Fruit fly (Drosophila melanogaster): ENCODE data around the gene CG43082.

CG43082 gene

DNA sequence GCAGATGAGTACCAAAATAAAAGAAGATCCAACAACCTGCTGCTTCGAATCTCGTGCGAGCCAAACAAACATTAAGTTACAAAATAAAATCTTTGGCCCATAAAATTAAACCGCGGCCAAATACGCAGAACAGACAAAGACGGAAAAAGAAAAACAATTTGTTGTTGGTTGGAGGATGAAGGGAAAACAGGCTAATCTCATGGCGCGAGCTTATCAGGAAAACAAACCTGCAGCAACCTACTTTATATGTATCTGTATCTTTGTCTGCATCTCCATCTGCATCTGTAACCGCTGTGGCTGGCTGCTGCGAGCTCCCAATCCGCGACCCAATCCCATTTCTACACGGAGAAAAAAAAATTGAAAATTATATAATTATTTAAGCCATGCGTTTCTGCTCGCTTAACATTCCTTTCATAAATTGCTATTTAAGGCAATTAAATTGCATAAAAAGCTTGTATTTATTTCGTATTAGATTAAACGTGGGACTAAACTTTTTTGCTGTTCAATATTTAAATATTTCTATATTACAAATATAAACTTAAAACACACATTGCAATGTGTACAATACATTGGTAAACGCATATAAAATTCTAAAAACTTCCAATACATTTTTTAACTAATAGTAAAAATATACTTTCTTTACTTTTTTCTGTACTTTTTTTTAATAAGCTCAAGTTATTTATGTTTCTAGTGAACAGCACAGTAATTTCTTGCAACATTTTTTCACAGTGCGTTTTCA is 31.3 kb downstream of the CG43082 start (continued):
- no peak for TF ChIP-seq CG10565 (GFP tag; optimal IDR thresholded peaks at IDR 0.05)
- TF ChIP-seq abd-A (tag; optimal IDR thresholded peaks at IDR 0.05), result peak; percentile 46
- TF ChIP-seq kay (GFP tag; optimal IDR thresholded peaks at IDR 0.05), result no peak
- TF ChIP-seq cas (GFP tag; IDR thresholded peaks at IDR 0.05), result no peak
- no peak for TF ChIP-seq CG5245 (GFP tag; optimal IDR thresholded peaks at IDR 0.05)
- TF ChIP-seq CG13775 (GFP tag; optimal IDR thresholded peaks at IDR 0.05), result peak; percentile 34
- no peak for TF ChIP-seq CG14014 (GFP tag; IDR thresholded peaks at IDR 0.05)
- no peak for TF ChIP-seq CG11247 (GFP tag; IDR thresholded peaks at IDR 0.05)
- TF ChIP-seq ems (GFP tag; optimal IDR thresholded peaks at IDR 0.05), result no peak
- TF ChIP-seq tna (GFP tag; IDR thresholded peaks at IDR 0.05; ENCODE audit: partially characterized antibody), result no peak
- TF ChIP-seq Elba2 (GFP tag; optimal IDR thresholded peaks at IDR 0.05), result no peak
- no peak for TF ChIP-seq CG6272 (GFP tag; IDR thresholded peaks at IDR 0.05)
- TF ChIP-seq dm (GFP tag; optimal IDR thresholded peaks at IDR 0.05), result no peak
- TF ChIP-seq aop (GFP tag; IDR thresholded peaks at IDR 0.05), result no peak
- TF ChIP-seq exex (tag; optimal IDR thresholded peaks at IDR 0.05), result no peak
- no peak for TF ChIP-seq sqz (GFP tag; optimal IDR thresholded peaks at IDR 0.05)
- TF ChIP-seq CG2202 (tag; optimal IDR thresholded peaks at IDR 0.05), result no peak
- TF ChIP-seq CG30403 (GFP tag; optimal IDR thresholded peaks at IDR 0.05), result peak; percentile 47
- no peak for TF ChIP-seq CG1792 (GFP tag; optimal IDR thresholded peaks at IDR 0.05)
- TF ChIP-seq Jarid2 (GFP tag; optimal IDR thresholded peaks at IDR 0.05), result no peak
- peak; percentile 78 for TF ChIP-seq phol (tag; optimal IDR thresholded peaks at IDR 0.05)
- TF ChIP-seq CG3838 (GFP tag; optimal IDR thresholded peaks at IDR 0.05), result no peak
- no peak for TF ChIP-seq Hmx (GFP tag; optimal IDR thresholded peaks at IDR 0.05)
- no peak for TF ChIP-seq crc (GFP tag; optimal IDR thresholded peaks at IDR 0.05)
- TF ChIP-seq gem (tag; optimal IDR thresholded peaks at IDR 0.05), result peak; percentile 64
- no peak for TF ChIP-seq CG3281 (GFP tag; optimal IDR thresholded peaks at IDR 0.05)
- TF ChIP-seq Scr (GFP tag; IDR thresholded peaks at IDR 0.05; ENCODE audit: partially characterized antibody), result no peak
- no peak for TF ChIP-seq ssp (GFP tag; IDR thresholded peaks at IDR 0.05)
- TF ChIP-seq al (GFP tag; IDR thresholded peaks at IDR 0.05), result no peak
- TF ChIP-seq CG31365 (tag; optimal IDR thresholded peaks at IDR 0.05), result no peak
- peak in 1 of 2 experiments; percentile 55 for TF ChIP-seq Hr51 (GFP tag; optimal IDR thresholded peaks at IDR 0.05)
- TF ChIP-seq wor (GFP tag; IDR thresholded peaks at IDR 0.05), result no peak
- no peak for TF ChIP-seq pho (GFP tag; optimal IDR thresholded peaks at IDR 0.05)
- TF ChIP-seq Mrtf (GFP tag; IDR thresholded peaks at IDR 0.05), result no peak
- TF ChIP-seq CG14860 (GFP tag; IDR thresholded peaks at IDR 0.05; ENCODE audit: partially characterized antibody), result no peak
- TF ChIP-seq B-H2 (GFP tag; optimal IDR thresholded peaks at IDR 0.05), result no peak
- no peak for TF ChIP-seq CG31224 (GFP tag; IDR thresholded peaks at IDR 0.05)
- TF ChIP-seq eve (GFP tag; optimal IDR thresholded peaks at IDR 0.05), result no peak
- no peak for TF ChIP-seq CG10274 (GFP tag; optimal IDR thresholded peaks at IDR 0.05)
- TF ChIP-seq gce (GFP tag; IDR thresholded peaks at IDR 0.05), result no peak
- TF ChIP-seq YL-1 (GFP tag; optimal IDR thresholded peaks at IDR 0.05), result no peak
- peak; percentile 20 for TF ChIP-seq CG16815 (GFP tag; optimal IDR thresholded peaks at IDR 0.05)
- TF ChIP-seq H15 (GFP tag; IDR thresholded peaks at IDR 0.05), result no peak
- TF ChIP-seq CG2129 (GFP tag; IDR thresholded peaks at IDR 0.05; ENCODE audit: partially characterized antibody), result no peak
- TF ChIP-seq her (GFP tag; optimal IDR thresholded peaks at IDR 0.05), result no peak
- no peak for TF ChIP-seq CG7987 (GFP tag; optimal IDR thresholded peaks at IDR 0.05)
- no peak for TF ChIP-seq CG34376 (GFP tag; optimal IDR thresholded peaks at IDR 0.05)
- no peak for TF ChIP-seq Deaf1 (tag; optimal IDR thresholded peaks at IDR 0.05)
- TF ChIP-seq odd (GFP tag; optimal IDR thresholded peaks at IDR 0.05), result peak; percentile 18
- no peak for TF ChIP-seq pb (GFP tag; optimal IDR thresholded peaks at IDR 0.05)
- no peak for TF ChIP-seq h (optimal IDR thresholded peaks at IDR 0.05)
